Worm (Caenorhabditis elegans) whole organism, midembryonic: ENCODE data around the gene fbxl-5.

ENCODE experiments used
- T22C8.4 ChIP-seq: fragments of 200-800 bp; sonication (Bioruptor generic); IDR thresholded peaks from 2 replicates; pipeline ENCODE4 v1.3.6; 2022; ENCODE audit warnings: missing genetic modification characterization, missing compliant biosample characterization
- cog-1 ChIP-seq: sonication (generic microtip); optimal IDR thresholded peaks from 2 replicates; lab custom pipeline; 2016; ENCODE audit warnings: missing genetic modification characterization, missing compliant biosample characterization
- flt-1 ChIP-seq: fragments of 200-800 bp; sonication (Bioruptor generic); IDR thresholded peaks from 2 replicates; pipeline ENCODE4 v1.3.6; 2022; ENCODE audit warnings: missing genetic modification characterization, missing compliant biosample characterization
- klf-2 ChIP-seq: fragments of 200-800 bp; sonication (Bioruptor generic); conservative IDR thresholded peaks from 2 replicates; pipeline ENCODE4 v1.3.6; 2022; ENCODE audit warnings: missing genetic modification reagents, missing genetic modification characterization, missing compliant biosample characterization
- med-1 ChIP-seq: sonication (generic microtip); optimal IDR thresholded peaks from 2 replicates; lab custom pipeline; 2017; ENCODE audit warnings: missing genetic modification characterization, mild to moderate bottlenecking, missing compliant biosample characterization, antibody characterized with exemption, missing genetic modification reagents; ENCODE audit not compliant: insufficient read depth
- ref-1 ChIP-seq: fragments of 200-800 bp; sonication (Bioruptor generic); conservative IDR thresholded peaks from 2 replicates; pipeline ENCODE4 v1.3.6; 2022; ENCODE audit warnings: missing genetic modification reagents, missing genetic modification characterization, missing compliant biosample characterization
- tab-1 ChIP-seq: fragments of 200-800 bp; sonication (Bioruptor generic); IDR thresholded peaks from 2 replicates; pipeline ENCODE4 v1.3.6; 2022; ENCODE audit warnings: missing genetic modification characterization, missing compliant biosample characterization
- ztf-23 ChIP-seq: fragments of 200-800 bp; sonication (Bioruptor generic); IDR thresholded peaks from 2 replicates; pipeline ENCODE4 v1.3.6; 2022; ENCODE audit warnings: missing genetic modification reagents, missing genetic modification characterization, missing compliant biosample characterization
- ztf-29 ChIP-seq: fragments of 200-800 bp; sonication (Bioruptor generic); IDR thresholded peaks from 2 replicates; pipeline ENCODE4 v1.3.6; 2022; ENCODE audit warnings: missing genetic modification reagents, missing genetic modification characterization, missing compliant biosample characterization

The fbxl-5 gene

ce11 chrV:7733240-7733765 lies 9.4 kb upstream of the fbxl-5 start:
- TF ChIP-seq T22C8.4 (GFP tag; lab: Robert Waterston, UW): no peak

DNA sequence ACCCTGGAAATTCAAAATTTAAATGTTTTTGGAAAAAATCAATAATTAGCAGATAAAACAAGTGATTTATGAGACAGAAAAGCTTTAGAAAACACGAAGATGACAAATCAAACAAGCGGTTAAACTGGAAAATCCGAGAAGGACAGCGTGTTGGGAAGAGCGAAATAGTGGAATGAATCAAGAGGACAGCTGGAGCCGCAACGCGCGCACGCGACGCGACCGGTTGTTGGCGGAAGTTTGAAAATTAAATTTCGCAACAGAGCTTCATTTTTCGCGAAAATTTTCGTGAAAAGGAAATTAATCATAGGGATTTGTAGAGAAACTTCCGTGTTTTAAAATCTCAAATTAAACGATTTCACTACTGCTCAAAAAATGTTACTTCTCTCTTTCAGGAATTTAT lies 7.8 kb upstream of the fbxl-5 start, which contains the start of gene clic-1:
clic-1 (minus strand) TSS at position 3 of the 400 bp plus-strand sequence.
- TF ChIP-seq klf-2 (GFP tag; lab: Robert Waterston, UW) (no peak), cog-1 (tag; lab: Kevin White, UChicago) (peak; percentile 42), ztf-29 (no peak), med-1 (GFP tag; lab: Kevin White, UChicago) (no peak), flt-1 (GFP tag; lab: Robert Waterston, UW) (peak; percentile 41; the same call in 1 of the 2 replicates), T22C8.4 (GFP tag; lab: Robert Waterston, UW) (no peak), tab-1 (GFP tag; lab: Robert Waterston, UW) (no peak), ref-1 (GFP tag; lab: Robert Waterston, UW) (no peak), ztf-23 (GFP tag; lab: Robert Waterston, UW) (peak; percentile 62)

ce11 chrV:7735319-7735718 lies 7.4 kb upstream of the fbxl-5 start, which contains the start of gene srr-10:
Gene srr-10, plus strand, starts transcription at chrV:7735619.
- TF ChIP-seq med-1 (GFP tag; lab: Kevin White, UChicago): no peak

- TF ChIP-seq med-1 (GFP tag; lab: Kevin White, UChicago) (no peak), cog-1 (tag; lab: Kevin White, UChicago) (no peak), ztf-29 (no peak), ztf-23 (GFP tag; lab: Robert Waterston, UW) (no peak), T22C8.4 (GFP tag; lab: Robert Waterston, UW) (no peak), klf-2 (GFP tag; lab: Robert Waterston, UW) (no peak), flt-1 (GFP tag; lab: Robert Waterston, UW) (no peak), tab-1 (GFP tag; lab: Robert Waterston, UW) (no peak), ref-1 (GFP tag; lab: Robert Waterston, UW) (no peak)
Observed at ce11 chrV:7737710-7738109, 5.0 kb upstream of the fbxl-5 start, which contains the start of gene srr-9. Gene srr-9, plus strand, starts transcription at chrV:7738010.

DNA sequence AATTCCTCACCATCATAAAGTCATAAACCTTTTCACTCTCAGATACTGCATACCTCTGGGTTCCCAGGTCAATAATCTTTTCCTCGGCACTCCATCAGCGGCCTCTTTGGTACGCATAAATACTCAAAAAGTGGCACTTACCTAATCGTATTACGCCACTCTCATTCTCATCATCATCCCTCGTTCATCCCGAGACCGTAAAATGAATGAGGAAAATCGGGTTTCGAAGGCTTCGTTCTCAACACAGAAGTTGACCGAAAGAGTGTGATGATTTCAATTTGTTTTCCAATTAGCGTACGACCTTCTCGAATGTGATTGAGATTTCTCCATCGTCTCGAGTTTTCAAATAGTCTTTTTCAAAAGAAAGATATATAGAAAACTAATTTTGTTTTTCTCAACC lies 2.8 kb upstream of the fbxl-5 start:
- TF ChIP-seq T22C8.4 (GFP tag; lab: Robert Waterston, UW) (no peak), flt-1 (GFP tag; lab: Robert Waterston, UW) (no peak), klf-2 (GFP tag; lab: Robert Waterston, UW) (no peak), ztf-29 (no peak), ztf-23 (GFP tag; lab: Robert Waterston, UW) (no peak), ref-1 (GFP tag; lab: Robert Waterston, UW) (no peak), med-1 (GFP tag; lab: Kevin White, UChicago) (no peak), cog-1 (tag; lab: Kevin White, UChicago) (no peak), tab-1 (GFP tag; lab: Robert Waterston, UW) (no peak)

ce11 chrV:7741918-7742317 lies 791 bp upstream of the fbxl-5 start:
- no peak for TF ChIP-seq T22C8.4 (GFP tag; lab: Robert Waterston, UW)
- no peak for TF ChIP-seq ref-1 (GFP tag; lab: Robert Waterston, UW)
- TF ChIP-seq med-1 (GFP tag; lab: Kevin White, UChicago): no peak
- no peak for TF ChIP-seq ztf-29

DNA sequence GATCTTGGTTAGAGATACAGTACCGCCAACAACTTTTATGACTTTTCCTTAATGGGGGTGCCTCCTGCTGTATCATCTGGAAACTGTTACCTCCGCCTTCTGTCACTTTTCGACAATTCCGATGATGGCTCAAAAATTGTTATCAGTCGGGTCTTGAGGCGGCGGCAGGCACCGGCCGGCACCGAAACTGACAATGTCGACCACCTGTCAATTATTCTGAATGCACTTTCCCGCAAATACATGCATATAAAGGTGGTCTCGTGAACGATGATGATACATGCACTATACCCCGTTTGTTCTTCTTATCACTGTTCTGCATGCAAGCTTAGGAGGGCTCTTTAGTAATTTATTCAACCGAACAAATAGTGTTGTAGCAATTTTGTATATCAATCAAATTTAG lies 1.4 kb downstream of the fbxl-5 start:
- TF ChIP-seq flt-1 (GFP tag; lab: Robert Waterston, UW) (no peak), ztf-29 (no peak), tab-1 (GFP tag; lab: Robert Waterston, UW) (no peak), cog-1 (tag; lab: Kevin White, UChicago) (no peak), med-1 (GFP tag; lab: Kevin White, UChicago) (no peak), T22C8.4 (GFP tag; lab: Robert Waterston, UW) (no peak), ref-1 (GFP tag; lab: Robert Waterston, UW) (no peak), ztf-23 (GFP tag; lab: Robert Waterston, UW) (no peak)

ce11 chrV:7745386-7745785 lies 2.7 kb downstream of the fbxl-5 start:
- TF ChIP-seq cog-1 (tag; lab: Kevin White, UChicago): no peak
- TF ChIP-seq flt-1 (GFP tag; lab: Robert Waterston, UW): no peak
- no peak for TF ChIP-seq klf-2 (GFP tag; lab: Robert Waterston, UW)

DNA sequence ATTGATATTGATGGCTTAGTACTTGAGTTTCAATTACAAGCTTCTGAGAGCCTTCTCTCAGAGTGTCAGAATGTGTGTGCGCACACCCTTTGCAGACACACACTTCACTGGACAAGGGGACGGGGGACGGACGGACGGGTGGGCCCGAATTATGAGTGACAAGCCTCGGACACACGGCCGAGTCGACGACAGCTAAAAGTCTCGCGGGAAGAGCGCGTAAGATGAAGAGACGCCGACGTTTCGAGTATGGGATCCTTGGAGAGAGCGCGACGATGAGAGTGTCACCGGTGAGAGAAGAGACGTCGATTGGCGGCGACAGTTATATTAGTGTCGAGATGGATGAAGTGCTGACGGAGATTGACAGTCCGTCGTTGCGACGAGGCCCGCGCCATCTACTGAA lies 3.2 kb downstream of the fbxl-5 start:
- TF ChIP-seq ztf-29: peak; percentile 28; the same call in 1 of the 2 replicates
- TF ChIP-seq flt-1 (GFP tag; lab: Robert Waterston, UW): 0 out of 2 replicates have a peak, but pooled peaks have one; percentile 14
- TF ChIP-seq T22C8.4 (GFP tag; lab: Robert Waterston, UW): no peak
- TF ChIP-seq cog-1 (tag; lab: Kevin White, UChicago): peak; percentile 51

DNA sequence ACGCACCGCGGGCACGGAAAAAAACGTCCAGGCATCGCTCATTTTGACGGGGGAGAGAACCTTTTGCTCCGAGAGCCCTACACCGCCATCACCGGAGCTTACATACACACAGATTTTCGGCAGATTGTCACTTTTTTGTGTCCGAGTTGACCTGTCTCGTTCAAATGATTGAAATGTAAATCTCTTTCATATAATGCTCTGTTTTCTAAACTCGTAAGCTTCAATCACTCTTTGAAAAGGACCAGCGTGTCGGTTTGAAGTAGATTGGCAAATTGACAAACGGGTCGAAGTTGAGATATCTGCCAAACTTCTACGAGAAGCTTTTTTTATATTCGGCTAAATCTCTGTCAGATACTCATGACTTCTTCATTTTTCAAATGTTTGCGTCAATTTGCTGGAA lies 4.4 kb downstream of the fbxl-5 start:
- no peak for TF ChIP-seq flt-1 (GFP tag; lab: Robert Waterston, UW)
- no peak for TF ChIP-seq ztf-29
- TF ChIP-seq med-1 (GFP tag; lab: Kevin White, UChicago): no peak
- TF ChIP-seq tab-1 (GFP tag; lab: Robert Waterston, UW): no peak
- no peak for TF ChIP-seq ztf-23 (GFP tag; lab: Robert Waterston, UW)
- no peak for TF ChIP-seq klf-2 (GFP tag; lab: Robert Waterston, UW)
- TF ChIP-seq ref-1 (GFP tag; lab: Robert Waterston, UW): no peak
- no peak for TF ChIP-seq T22C8.4 (GFP tag; lab: Robert Waterston, UW)
- no peak for TF ChIP-seq cog-1 (tag; lab: Kevin White, UChicago)
